Fruit fly (Drosophila melanogaster) whole organism, embryonic: ENCODE results near the gene CG10254.

Experiments used
- ATbp ChIP-seq: fragments of 200-800 bp; sonication (Bioruptor generic); optimal IDR thresholded peaks from 2 replicates; lab custom pipeline; 2017; ENCODE audit warnings: missing biosample characterization, mild to moderate bottlenecking, missing genetic modification characterization, missing genetic modification reagents
- Atf6 ChIP-seq: fragments of 200-800 bp; sonication (Bioruptor generic); IDR thresholded peaks from 2 replicates; pipeline ENCODE4 v1.3.6; 2022; ENCODE audit warnings: missing biosample characterization, missing genetic modification characterization
- CG10543 ChIP-seq: fragments of 200-800 bp; sonication (Bioruptor generic); optimal IDR thresholded peaks from 3 replicates; lab custom pipeline; 2017; ENCODE audit warnings: missing biosample characterization, mild to moderate bottlenecking, missing genetic modification characterization, moderate library complexity
- CG10979 ChIP-seq: fragments of 200-800 bp; sonication (Bioruptor generic); optimal IDR thresholded peaks from 2 replicates; lab custom pipeline; 2018; ENCODE audit warnings: missing biosample characterization, mild to moderate bottlenecking, missing genetic modification characterization, moderate library complexity
- CG11456 ChIP-seq: fragments of 200-800 bp; sonication (Bioruptor generic); IDR thresholded peaks from 3 replicates; pipeline ENCODE4 v1.3.6; 2022; ENCODE audit warnings: missing biosample characterization, missing genetic modification characterization
- CG11504 ChIP-seq: fragments of 200-800 bp; sonication (Bioruptor generic); optimal IDR thresholded peaks from 3 replicates; lab custom pipeline; 2019; ENCODE audit warnings: missing biosample characterization, mild to moderate bottlenecking, missing genetic modification characterization, moderate library complexity
- CG11696 ChIP-seq: fragments of 200-800 bp; sonication (Bioruptor generic); IDR thresholded peaks from 2 replicates; pipeline ENCODE4 v1.3.6; 2022; ENCODE audit warnings: missing biosample characterization, missing genetic modification characterization
- CG12104 ChIP-seq: fragments of 200-800 bp; sonication (Bioruptor generic); optimal IDR thresholded peaks from 3 replicates; lab custom pipeline; 2016; ENCODE audit warnings: missing biosample characterization, missing genetic modification characterization
- CG12744 ChIP-seq: fragments of 200-800 bp; sonication (Bioruptor generic); optimal IDR thresholded peaks from 2 replicates; lab custom pipeline; 2016; ENCODE audit warnings: missing biosample characterization, missing genetic modification characterization
- CG15514 ChIP-seq: fragments of 200-800 bp; sonication (Bioruptor generic); optimal IDR thresholded peaks from 3 replicates; lab custom pipeline; 2017; ENCODE audit warnings: missing biosample characterization, missing genetic modification characterization, mild to moderate bottlenecking, moderate library complexity, missing genetic modification reagents
- CG1602 ChIP-seq: fragments of 200-800 bp; sonication (Bioruptor generic); optimal IDR thresholded peaks from 3 replicates; lab custom pipeline; 2016; ENCODE audit warnings: missing biosample characterization, missing genetic modification characterization
- CG17328 ChIP-seq: fragments of 200-800 bp; sonication (Bioruptor generic); IDR thresholded peaks from 2 replicates; pipeline ENCODE4 v1.3.6; 2022; ENCODE audit warnings: missing biosample characterization, missing genetic modification characterization
- CG1832 ChIP-seq: fragments of 200-800 bp; sonication (Bioruptor generic); optimal IDR thresholded peaks from 2 replicates; lab custom pipeline; 2017; ENCODE audit warnings: missing biosample characterization, mild to moderate bottlenecking, missing genetic modification characterization, inconsistent platforms
- CG2116 ChIP-seq: fragments of 200-800 bp; sonication (Bioruptor generic); optimal IDR thresholded peaks from 3 replicates; lab custom pipeline; 2018; ENCODE audit warnings: missing biosample characterization, mild to moderate bottlenecking, missing genetic modification characterization
- CG2678 ChIP-seq: fragments of 200-800 bp; sonication (Bioruptor generic); optimal IDR thresholded peaks from 3 replicates; lab custom pipeline; 2019; ENCODE audit warnings: missing biosample characterization, mild to moderate bottlenecking, missing genetic modification characterization, moderate library complexity
- CG2889 ChIP-seq: fragments of 200-800 bp; sonication (Bioruptor generic); IDR thresholded peaks from 3 replicates; pipeline ENCODE4 v1.3.6; 2022; ENCODE audit warnings: missing biosample characterization, missing genetic modification characterization
- CG31388 ChIP-seq: fragments of 200-800 bp; sonication (Bioruptor generic); optimal IDR thresholded peaks from 2 replicates; lab custom pipeline; 2016; ENCODE audit warnings: missing biosample characterization, missing genetic modification characterization
- CG3281 ChIP-seq: fragments of 200-800 bp; sonication (Bioruptor generic); optimal IDR thresholded peaks from 3 replicates; lab custom pipeline; 2017; ENCODE audit warnings: missing biosample characterization, mild to moderate bottlenecking, missing genetic modification characterization
- CG4328 ChIP-seq: fragments of 200-800 bp; sonication (Bioruptor generic); optimal IDR thresholded peaks from 3 replicates; lab custom pipeline; 2017; ENCODE audit warnings: missing biosample characterization, missing genetic modification reagents, missing genetic modification characterization
- CG4707 ChIP-seq: fragments of 200-800 bp; sonication (Bioruptor generic); optimal IDR thresholded peaks from 2 replicates; lab custom pipeline; 2018; ENCODE audit warnings: missing biosample characterization, mild to moderate bottlenecking, missing genetic modification characterization, moderate library complexity
- CG7745 ChIP-seq: fragments of 200-800 bp; sonication (Bioruptor generic); optimal IDR thresholded peaks from 2 replicates; lab custom pipeline; 2018; ENCODE audit warnings: missing biosample characterization, mild to moderate bottlenecking, missing genetic modification characterization, moderate library complexity
- CG8290 ChIP-seq, 3 experiments: fragments of 200-800 bp; sonication (Bioruptor generic); optimal IDR thresholded peaks; 2 replicates each; lab custom pipeline; 2016 to 2019; ENCODE audit warnings: missing biosample characterization in 3 of 3, missing genetic modification characterization in 3 of 3, mild to moderate bottlenecking in 2 of 3, moderate library complexity in 1 of 3
- CG8944 ChIP-seq: fragments of 200-800 bp; sonication (Bioruptor generic); optimal IDR thresholded peaks from 3 replicates; lab custom pipeline; 2016; ENCODE audit warnings: missing biosample characterization, missing genetic modification characterization
- Dbx ChIP-seq: fragments of 200-800 bp; sonication (Bioruptor generic); IDR thresholded peaks from 3 replicates; pipeline ENCODE4 v1.3.6; 2022; ENCODE audit warnings: missing biosample characterization, missing genetic modification characterization
- Dfd ChIP-seq, 2 experiments: fragments of >200 bp; optimal IDR thresholded peaks; 2 replicates each; lab custom pipeline; 2017; ENCODE audit warnings: missing biosample characterization in 2 of 2, missing genetic modification characterization in 2 of 2
- Ets97D ChIP-seq: fragments of 200-800 bp; sonication (Bioruptor generic); optimal IDR thresholded peaks from 3 replicates; lab custom pipeline; 2016; ENCODE audit warnings: missing biosample characterization, missing genetic modification characterization
- Fer1 ChIP-seq: fragments of 200-800 bp; sonication (Bioruptor generic); optimal IDR thresholded peaks from 2 replicates; lab custom pipeline; 2017; ENCODE audit warnings: missing biosample characterization, mild to moderate bottlenecking, missing genetic modification characterization
- Hey ChIP-seq: fragments of 200-800 bp; sonication (Bioruptor generic); optimal IDR thresholded peaks from 3 replicates; lab custom pipeline; 2018; ENCODE audit warnings: missing biosample characterization, mild to moderate bottlenecking, missing genetic modification characterization
- Neu2 ChIP-seq: fragments of 200-800 bp; sonication (Bioruptor generic); optimal IDR thresholded peaks from 3 replicates; lab custom pipeline; 2016; ENCODE audit warnings: missing biosample characterization, missing genetic modification characterization, borderline replicate concordance
- Sox102F ChIP-seq: fragments of 200-800 bp; sonication (Bioruptor generic); optimal IDR thresholded peaks from 2 replicates; lab custom pipeline; 2018; ENCODE audit warnings: missing biosample characterization, mild to moderate bottlenecking, missing genetic modification characterization, moderate library complexity
- Sry-δ ChIP-seq: fragments of 200-800 bp; sonication (Bioruptor generic); optimal IDR thresholded peaks from 2 replicates; lab custom pipeline; 2016; ENCODE audit warnings: missing biosample characterization, missing genetic modification characterization
- Xrp1 ChIP-seq: fragments of 200-800 bp; sonication (Bioruptor generic); IDR thresholded peaks from 2 replicates; pipeline ENCODE4 v1.3.6; 2022; ENCODE audit warnings: missing biosample characterization, missing genetic modification characterization
- ash1 ChIP-seq: fragments of 200-800 bp; sonication (Bioruptor generic); optimal IDR thresholded peaks from 2 replicates; lab custom pipeline; 2018; ENCODE audit warnings: missing biosample characterization, mild to moderate bottlenecking, missing genetic modification characterization
- caup ChIP-seq: fragments of 200-800 bp; sonication (Bioruptor generic); optimal IDR thresholded peaks from 3 replicates; lab custom pipeline; 2017; ENCODE audit warnings: missing biosample characterization, mild to moderate bottlenecking, missing genetic modification characterization, moderate library complexity; ENCODE audit not compliant: severe bottlenecking
- chm ChIP-seq: fragments of 200-800 bp; sonication (Bioruptor generic); IDR thresholded peaks from 2 replicates; pipeline ENCODE4 v1.3.6; 2022; ENCODE audit warnings: missing biosample characterization, missing genetic modification characterization
- chn ChIP-seq: fragments of 200-800 bp; sonication (Bioruptor generic); optimal IDR thresholded peaks from 2 replicates; lab custom pipeline; 2016; ENCODE audit warnings: missing biosample characterization, missing genetic modification characterization
- crc ChIP-seq: fragments of 200-800 bp; sonication (Bioruptor generic); optimal IDR thresholded peaks from 2 replicates; lab custom pipeline; 2016; ENCODE audit warnings: missing biosample characterization, missing genetic modification characterization
- crp ChIP-seq, 2 experiments: fragments of 200-800 bp; sonication (Bioruptor generic); optimal IDR thresholded peaks; 2 replicates in 1 of 2; 3 replicates in 1 of 2; lab custom pipeline; 2017; ENCODE audit warnings: missing biosample characterization in 2 of 2, missing genetic modification characterization in 2 of 2, mild to moderate bottlenecking in 1 of 2, moderate library complexity in 1 of 2
- esg ChIP-seq: fragments of 200-800 bp; sonication (Bioruptor generic); conservative IDR thresholded peaks from 2 replicates; pipeline ENCODE4 v1.3.6; 2022; ENCODE audit warnings: missing biosample characterization, missing genetic modification characterization
- gro ChIP-seq: fragments of 200-800 bp; sonication (Bioruptor generic); optimal IDR thresholded peaks from 2 replicates; lab custom pipeline; 2016; ENCODE audit warnings: missing biosample characterization, missing genetic modification characterization
- her ChIP-seq: fragments of 200-800 bp; sonication (Bioruptor generic); optimal IDR thresholded peaks from 2 replicates; lab custom pipeline; 2016; ENCODE audit warnings: missing biosample characterization, missing genetic modification characterization
- hth ChIP-seq: fragments of >200 bp; optimal IDR thresholded peaks from 2 replicates; lab custom pipeline; 2017; ENCODE audit warnings: inconsistent platforms
- jigr1 ChIP-seq: fragments of 200-800 bp; sonication (Bioruptor generic); IDR thresholded peaks from 3 replicates; pipeline ENCODE4 v1.3.6; 2022; ENCODE audit warnings: missing biosample characterization, missing genetic modification characterization
- pfk ChIP-seq: fragments of 200-800 bp; sonication (Bioruptor generic); optimal IDR thresholded peaks from 2 replicates; lab custom pipeline; 2018; ENCODE audit warnings: missing biosample characterization, mild to moderate bottlenecking, missing genetic modification characterization, moderate library complexity
- pho ChIP-seq: fragments of 200-800 bp; sonication (Bioruptor generic); optimal IDR thresholded peaks from 2 replicates; lab custom pipeline; 2016; ENCODE audit warnings: missing biosample characterization, missing genetic modification characterization
- sd ChIP-seq: fragments of 200-800 bp; sonication (Bioruptor generic); optimal IDR thresholded peaks from 3 replicates; lab custom pipeline; 2018; ENCODE audit warnings: missing biosample characterization, mild to moderate bottlenecking, missing genetic modification characterization, moderate library complexity
- sug ChIP-seq: fragments of 200-800 bp; optimal IDR thresholded peaks from 2 replicates; lab custom pipeline; 2019; ENCODE audit warnings: missing biosample characterization, mild to moderate bottlenecking, missing genetic modification characterization, moderate library complexity
- tup ChIP-seq: fragments of 200-800 bp; sonication (Bioruptor generic); optimal IDR thresholded peaks from 2 replicates; lab custom pipeline; 2016; ENCODE audit warnings: missing biosample characterization, mild to moderate bottlenecking, missing genetic modification characterization, moderate library complexity
- usp ChIP-seq: fragments of >200 bp; optimal IDR thresholded peaks from 2 replicates; lab custom pipeline; 2017; ENCODE audit warnings: missing biosample characterization, missing genetic modification characterization
- vfl ChIP-seq: fragments of 200-800 bp; sonication (Bioruptor generic); optimal IDR thresholded peaks from 2 replicates; lab custom pipeline; 2016; ENCODE audit warnings: missing biosample characterization, missing genetic modification characterization
- zen2 ChIP-seq: fragments of 200-800 bp; sonication (Bioruptor generic); IDR thresholded peaks from 3 replicates; pipeline ENCODE4 v1.3.6; 2022; ENCODE audit warnings: missing biosample characterization, missing genetic modification characterization; ENCODE audit not compliant: partially characterized antibody

The CG10254 gene

DNA sequence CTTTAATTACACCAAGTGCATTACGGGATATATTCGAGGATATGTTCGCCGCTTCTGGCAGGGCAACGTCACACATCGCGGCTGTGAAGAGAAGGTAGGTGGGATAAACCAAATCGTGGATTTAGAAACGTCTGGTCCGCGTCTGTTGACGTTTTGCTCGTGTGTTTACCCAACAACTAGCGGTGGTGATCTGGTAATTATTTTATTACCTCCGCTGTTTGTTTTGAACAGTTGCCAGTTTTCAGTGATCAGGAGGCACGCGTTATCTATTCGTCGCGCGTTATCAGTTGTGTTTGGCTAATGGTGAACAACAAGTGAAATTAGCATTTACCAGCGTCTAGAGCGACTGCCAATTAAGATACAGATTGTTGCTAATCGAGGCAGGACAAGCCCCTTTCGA is 34.3 kb upstream of the CG10254 start (continued):
- TF ChIP-seq CG31388 (GFP tag; lab: Kevin White, UChicago) = no peak
- TF ChIP-seq crc = no peak
- no peak for TF ChIP-seq CG11696 (GFP tag; lab: Robert Waterston, UW)
- no peak for TF ChIP-seq Dfd (GFP tag; optimal IDR thresholded peaks at IDR 0.05; lab: Kevin White, UChicago)
- peak; percentile 47 for TF ChIP-seq gro (GFP tag; lab: Kevin White, UChicago)
- TF ChIP-seq CG2678 (tag; lab: Kevin White, UChicago) = peak; percentile 67
- TF ChIP-seq vfl (GFP tag; lab: Kevin White, UChicago) = peak; percentile 3
- TF ChIP-seq sug (tag; lab: Kevin White, UChicago) = peak; percentile 64
- TF ChIP-seq chn (GFP tag; lab: Kevin White, UChicago) = no peak
- peak; percentile 72 for TF ChIP-seq ash1 (GFP tag; lab: Kevin White, UChicago)
- peak; percentile 72 for TF ChIP-seq CG3281 (GFP tag; lab: Kevin White, UChicago)
- 0 out of 3 replicates have a peak, but pooled peaks have one; percentile 17 for TF ChIP-seq Dbx (GFP tag; lab: Robert Waterston, UW)
- TF ChIP-seq jigr1 (GFP tag; lab: Robert Waterston, UW) = no peak
- TF ChIP-seq pfk = peak; percentile 69
- no peak for TF ChIP-seq esg (GFP tag; lab: Robert Waterston, UW)
- TF ChIP-seq sd = no peak
- peak; percentile 54 for TF ChIP-seq CG4328 (GFP tag; lab: Kevin White, UChicago)
- no peak for TF ChIP-seq CG8290 (GFP tag; optimal IDR thresholded peaks at IDR 0.05; lab: Kevin White, UChicago)
- peak in 1 of 2 experiments; percentile 78 for TF ChIP-seq CG8290 (tag; optimal IDR thresholded peaks at IDR 0.05; lab: Kevin White, UChicago)
- TF ChIP-seq Sry-δ (GFP tag; lab: Kevin White, UChicago) = no peak
- TF ChIP-seq Atf6 (GFP tag; lab: Robert Waterston, UW) = peak; percentile 70; the same call in 1 of the 2 replicates
- no peak for TF ChIP-seq CG11504
- TF ChIP-seq Neu2 (GFP tag; lab: Kevin White, UChicago) = no peak
- no peak for TF ChIP-seq CG1602 (GFP tag; lab: Kevin White, UChicago)
- TF ChIP-seq Hey (tag; lab: Kevin White, UChicago) = peak; percentile 57
- TF ChIP-seq CG2116 = peak; percentile 2
- no peak; the same call in 2 of the 3 replicates for TF ChIP-seq CG11456 (GFP tag; lab: Robert Waterston, UW)
- peak; percentile 40 for TF ChIP-seq tup (GFP tag; lab: Kevin White, UChicago)
- no peak for TF ChIP-seq CG17328 (GFP tag; lab: Robert Waterston, UW)
- no peak for TF ChIP-seq chm (GFP tag; lab: Robert Waterston, UW)
- peak; percentile 78 for TF ChIP-seq caup (GFP tag; lab: Kevin White, UChicago)
- no peak for TF ChIP-seq CG8944
- no peak for TF ChIP-seq CG7745 (tag; lab: Kevin White, UChicago)
- TF ChIP-seq CG2889 = no peak
- TF ChIP-seq Sox102F (GFP tag; lab: Kevin White, UChicago) = no peak
- TF ChIP-seq CG4707 (GFP tag; lab: Kevin White, UChicago) = no peak
- TF ChIP-seq zen2 = no peak
- peak; percentile 53; the same call in 1 of the 2 replicates for TF ChIP-seq Xrp1 (GFP tag; lab: Robert Waterston, UW)
- TF ChIP-seq her (GFP tag; lab: Kevin White, UChicago) = peak; percentile 16
- TF ChIP-seq usp (GFP tag; lab: Kevin White, UChicago) = no peak
- TF ChIP-seq CG12744 (GFP tag; lab: Kevin White, UChicago) = no peak
- no peak for TF ChIP-seq Ets97D (GFP tag; lab: Kevin White, UChicago)
- TF ChIP-seq hth (lab: Kevin White, UChicago) = no peak
- TF ChIP-seq CG15514 = peak; percentile 62
- peak; percentile 82 for TF ChIP-seq Fer1
- no peak for TF ChIP-seq crp (GFP tag; optimal IDR thresholded peaks at IDR 0.05; lab: Kevin White, UChicago)
- peak; percentile 52 for TF ChIP-seq pho (GFP tag; lab: Kevin White, UChicago)
- TF ChIP-seq CG1832 = no peak
- peak; percentile 54 for TF ChIP-seq ATbp (GFP tag; lab: Kevin White, UChicago)
- TF ChIP-seq CG12104 (GFP tag; lab: Kevin White, UChicago) = no peak
- peak; percentile 89 for TF ChIP-seq CG10543 (GFP tag; lab: Kevin White, UChicago)
- TF ChIP-seq CG10979 (tag; lab: Kevin White, UChicago) = no peak
